Fruit fly (Drosophila melanogaster) whole organism, prepupa: ENCODE measurements around the gene mus312.

Experiments used
- Blimp-1 ChIP-seq: fragments of 200-800 bp; sonication (Bioruptor generic); optimal IDR thresholded peaks from 3 replicates; lab custom pipeline; 2017; ENCODE audit warnings: missing biosample characterization, missing genetic modification characterization, mild to moderate bottlenecking, moderate library complexity, missing genetic modification reagents
- CG10631 ChIP-seq: fragments of 200-800 bp; sonication (Bioruptor generic); optimal IDR thresholded peaks from 2 replicates; lab custom pipeline; 2016; ENCODE audit warnings: missing biosample characterization, missing genetic modification characterization
- CG11294 ChIP-seq: fragments of 200-800 bp; sonication (Bioruptor generic); IDR thresholded peaks from 2 replicates; pipeline ENCODE4 v1.3.6; 2022; ENCODE audit warnings: missing biosample characterization, missing genetic modification characterization
- CG11762 ChIP-seq: fragments of 200-800 bp; sonication (Bioruptor generic); optimal IDR thresholded peaks from 3 replicates; lab custom pipeline; 2016; ENCODE audit warnings: missing biosample characterization, missing genetic modification characterization; ENCODE audit not compliant: insufficient read depth
- CG11902 ChIP-seq: fragments of 200-800 bp; sonication (Bioruptor generic); optimal IDR thresholded peaks from 3 replicates; lab custom pipeline; 2016; ENCODE audit warnings: missing biosample characterization, missing genetic modification characterization
- CG15336 ChIP-seq: fragments of 200-800 bp; sonication (Bioruptor generic); IDR thresholded peaks from 2 replicates; pipeline ENCODE4 v1.3.6; 2022; ENCODE audit warnings: missing biosample characterization, missing genetic modification characterization
- CG1621 ChIP-seq: fragments of 200-800 bp; sonication (Bioruptor generic); optimal IDR thresholded peaks from 3 replicates; lab custom pipeline; 2018; ENCODE audit warnings: missing biosample characterization, mild to moderate bottlenecking, missing genetic modification characterization
- CG16779 ChIP-seq: fragments of 200-800 bp; sonication (Bioruptor generic); optimal IDR thresholded peaks from 3 replicates; lab custom pipeline; 2017; ENCODE audit warnings: missing biosample characterization, mild to moderate bottlenecking, missing genetic modification characterization
- CG3032 ChIP-seq: fragments of 200-800 bp; optimal IDR thresholded peaks from 2 replicates; lab custom pipeline; 2019; ENCODE audit warnings: missing biosample characterization, mild to moderate bottlenecking, missing genetic modification characterization, moderate library complexity
- CG32006 ChIP-seq: fragments of 200-800 bp; sonication (Bioruptor generic); optimal IDR thresholded peaks from 3 replicates; lab custom pipeline; 2017; ENCODE audit warnings: missing biosample characterization, mild to moderate bottlenecking, missing genetic modification characterization
- CG4318 ChIP-seq: fragments of 200-800 bp; sonication (Bioruptor generic); optimal IDR thresholded peaks from 3 replicates; lab custom pipeline; 2017; ENCODE audit warnings: missing biosample characterization, mild to moderate bottlenecking, missing genetic modification characterization
- CG6163 ChIP-seq: fragments of 200-800 bp; sonication (Bioruptor generic); IDR thresholded peaks from 3 replicates; pipeline ENCODE4 v1.3.6; 2022; ENCODE audit warnings: missing biosample characterization, missing genetic modification characterization
- CG6276 ChIP-seq: fragments of 200-800 bp; sonication (Bioruptor generic); optimal IDR thresholded peaks from 2 replicates; lab custom pipeline; 2017; ENCODE audit warnings: missing biosample characterization, mild to moderate bottlenecking, missing genetic modification characterization
- CG6792 ChIP-seq: fragments of 200-800 bp; sonication (Bioruptor generic); optimal IDR thresholded peaks from 3 replicates; lab custom pipeline; 2016; ENCODE audit warnings: missing biosample characterization, missing genetic modification characterization
- CG6808 ChIP-seq: fragments of 200-800 bp; sonication (Bioruptor generic); optimal IDR thresholded peaks from 3 replicates; lab custom pipeline; 2017; ENCODE audit warnings: missing biosample characterization, missing genetic modification characterization, mild to moderate bottlenecking, moderate library complexity, missing genetic modification reagents
- CG6854 ChIP-seq: fragments of 200-800 bp; sonication (Bioruptor generic); optimal IDR thresholded peaks from 2 replicates; lab custom pipeline; 2017; ENCODE audit warnings: missing biosample characterization, mild to moderate bottlenecking, missing genetic modification characterization
- CG7368 ChIP-seq: fragments of 200-800 bp; sonication (Bioruptor generic); optimal IDR thresholded peaks from 3 replicates; lab custom pipeline; 2016; ENCODE audit warnings: missing biosample characterization, missing genetic modification characterization
- CG8632 ChIP-seq: fragments of 200-800 bp; sonication (Bioruptor generic); optimal IDR thresholded peaks from 3 replicates; lab custom pipeline; 2016; ENCODE audit warnings: missing biosample characterization, missing genetic modification characterization
- CG9139 ChIP-seq: fragments of 200-800 bp; sonication (Bioruptor generic); optimal IDR thresholded peaks from 3 replicates; lab custom pipeline; 2017; ENCODE audit warnings: missing biosample characterization, mild to moderate bottlenecking, missing genetic modification characterization
- Eip75B ChIP-seq: fragments of 200-800 bp; sonication (Bioruptor generic); optimal IDR thresholded peaks from 3 replicates; lab custom pipeline; 2016; ENCODE audit warnings: missing biosample characterization, missing genetic modification characterization
- Eip78C ChIP-seq: fragments of 200-800 bp; sonication (Bioruptor generic); peaks from one replicate; lab custom pipeline; 2016; ENCODE audit warnings: missing biosample characterization, missing genetic modification characterization
- Eip93F ChIP-seq: fragments of 200-800 bp; sonication (Bioruptor generic); optimal IDR thresholded peaks from 2 replicates; lab custom pipeline; 2016; ENCODE audit warnings: missing biosample characterization, mild to moderate bottlenecking, missing genetic modification characterization
- Hr38 ChIP-seq: sonication (Bioruptor generic); optimal IDR thresholded peaks from 2 replicates; lab custom pipeline; 2016; ENCODE audit warnings: missing biosample characterization, missing genetic modification characterization
- Hr39 ChIP-seq: fragments of 200-800 bp; sonication (Bioruptor generic); optimal IDR thresholded peaks from 2 replicates; lab custom pipeline; 2016; ENCODE audit warnings: missing biosample characterization, missing genetic modification characterization
- Lpt ChIP-seq: fragments of 200-800 bp; sonication (Bioruptor generic); optimal IDR thresholded peaks from 3 replicates; lab custom pipeline; 2016; ENCODE audit warnings: missing biosample characterization, missing genetic modification characterization
- Met ChIP-seq: fragments of 200-800 bp; sonication (Bioruptor generic); optimal IDR thresholded peaks from 3 replicates; lab custom pipeline; 2016; ENCODE audit warnings: missing biosample characterization, missing genetic modification characterization
- OdsH ChIP-seq: fragments of 200-800 bp; sonication (Bioruptor generic); optimal IDR thresholded peaks from 3 replicates; lab custom pipeline; 2016; ENCODE audit warnings: missing biosample characterization, missing genetic modification characterization
- Sox14 ChIP-seq: fragments of 200-800 bp; sonication (Bioruptor generic); optimal IDR thresholded peaks from 3 replicates; lab custom pipeline; 2016; ENCODE audit warnings: missing biosample characterization, missing genetic modification characterization
- Sox15 ChIP-seq: fragments of 200-800 bp; sonication (Bioruptor generic); optimal IDR thresholded peaks from 3 replicates; lab custom pipeline; 2016; ENCODE audit warnings: missing biosample characterization, missing genetic modification characterization
- achi ChIP-seq: fragments of 200-800 bp; sonication (Bioruptor generic); optimal IDR thresholded peaks from 3 replicates; lab custom pipeline; 2016; ENCODE audit warnings: missing biosample characterization, missing genetic modification characterization
- cyc ChIP-seq: fragments of 200-800 bp; sonication (Bioruptor generic); optimal IDR thresholded peaks from 3 replicates; lab custom pipeline; 2016; ENCODE audit warnings: missing biosample characterization, missing genetic modification characterization
- dac ChIP-seq: fragments of 200-800 bp; sonication (Bioruptor generic); optimal IDR thresholded peaks from 2 replicates; lab custom pipeline; 2017; ENCODE audit warnings: missing biosample characterization, mild to moderate bottlenecking, missing genetic modification characterization
- dsx ChIP-seq: fragments of 200-800 bp; optimal IDR thresholded peaks from 3 replicates; lab custom pipeline; 2019; ENCODE audit warnings: missing biosample characterization, mild to moderate bottlenecking, missing genetic modification characterization, moderate library complexity; ENCODE audit not compliant: poor library complexity, severe bottlenecking
- eg ChIP-seq: fragments of 200-800 bp; sonication (Bioruptor generic); IDR thresholded peaks from 3 replicates; pipeline ENCODE4 v1.3.6; 2022; ENCODE audit warnings: missing biosample characterization, missing genetic modification characterization
- esn ChIP-seq: fragments of 200-800 bp; sonication (Bioruptor generic); optimal IDR thresholded peaks from 2 replicates; lab custom pipeline; 2016; ENCODE audit warnings: missing biosample characterization, mild to moderate bottlenecking, missing genetic modification characterization, moderate library complexity
- fd59A ChIP-seq: fragments of 200-800 bp; sonication (Bioruptor generic); optimal IDR thresholded peaks from 2 replicates; lab custom pipeline; 2017; ENCODE audit warnings: missing biosample characterization, mild to moderate bottlenecking, missing genetic modification characterization, missing genetic modification reagents
- fd85E ChIP-seq: fragments of 200-800 bp; sonication (Bioruptor generic); optimal IDR thresholded peaks from 3 replicates; lab custom pipeline; 2016; ENCODE audit warnings: missing biosample characterization, missing genetic modification characterization
- fkh ChIP-seq: fragments of 200-800 bp; sonication (Bioruptor generic); optimal IDR thresholded peaks from 3 replicates; lab custom pipeline; 2017; ENCODE audit warnings: missing biosample characterization, mild to moderate bottlenecking, missing genetic modification characterization, moderate library complexity
- lz ChIP-seq: fragments of 200-800 bp; sonication (Bioruptor generic); optimal IDR thresholded peaks from 3 replicates; lab custom pipeline; 2016; ENCODE audit warnings: missing biosample characterization, missing genetic modification characterization
- spab ChIP-seq: fragments of 200-800 bp; sonication (Bioruptor generic); optimal IDR thresholded peaks from 2 replicates; lab custom pipeline; 2017; ENCODE audit warnings: missing biosample characterization, mild to moderate bottlenecking, missing genetic modification characterization, missing genetic modification reagents
- ss ChIP-seq, 2 experiments: fragments of 200-800 bp; sonication (Bioruptor generic); optimal IDR thresholded peaks; 2 replicates in 1 of 2; 3 replicates in 1 of 2; lab custom pipeline; 2017 to 2018; ENCODE audit warnings: mild to moderate bottlenecking in 2 of 2, missing biosample characterization in 2 of 2, missing genetic modification characterization in 2 of 2, moderate library complexity in 1 of 2
- svp ChIP-seq: fragments of 200-800 bp; sonication (Bioruptor generic); peaks from one replicate; lab custom pipeline; 2016; ENCODE audit warnings: missing biosample characterization, missing genetic modification characterization
- vri ChIP-seq: fragments of 200-800 bp; sonication (Bioruptor generic); optimal IDR thresholded peaks from 3 replicates; lab custom pipeline; 2016; ENCODE audit warnings: missing biosample characterization, mild to moderate bottlenecking, missing genetic modification characterization

mus312 gene

DNA sequence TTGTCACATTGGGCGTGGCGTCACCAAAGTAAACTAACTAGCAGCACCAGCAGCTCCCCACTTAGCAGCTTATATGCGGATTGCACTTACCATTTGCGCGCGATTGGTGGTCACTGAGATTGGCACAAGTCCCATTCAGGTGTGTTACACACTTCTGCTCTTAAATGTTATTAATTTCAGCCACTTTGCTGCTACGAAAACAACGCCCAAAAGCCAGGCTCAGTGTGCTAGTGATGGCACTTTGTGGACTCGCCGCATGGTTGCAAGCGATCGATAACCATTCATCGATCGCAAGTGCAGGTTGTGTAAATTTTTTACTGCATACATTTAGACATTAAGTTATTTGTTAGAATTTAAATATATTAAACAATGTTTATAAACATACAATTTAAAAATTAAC, 6.1 kb downstream of the mus312 start, which contains the start of the genes wrm1 and wrm2:
TSS of gene wrm1 (minus strand) at position 237 of the 400 bp plus-strand sequence.
TSS of gene wrm2 (minus strand) at position 237 of the 400 bp plus-strand sequence.
- TF ChIP-seq Hr39 (GFP tag; lab: Kevin White, UChicago) (no peak), ss (GFP tag; optimal IDR thresholded peaks at IDR 0.05; lab: Kevin White, UChicago) (no peak), Blimp-1 (GFP tag; lab: Kevin White, UChicago) (no peak), CG11762 (no peak), CG15336 (GFP tag; lab: Robert Waterston, UW) (no peak), dac (no peak), esn (peak; percentile 8), dsx (GFP tag; lab: Kevin White, UChicago) (peak; percentile 18), CG7368 (no peak), CG4318 (GFP tag; lab: Kevin White, UChicago) (no peak), achi (GFP tag; lab: Kevin White, UChicago) (no peak), OdsH (GFP tag; lab: Kevin White, UChicago) (no peak), CG11294 (GFP tag; lab: Robert Waterston, UW) (no peak), svp (no peak), CG32006 (no peak), vri (GFP tag; lab: Kevin White, UChicago) (no peak), eg (GFP tag; lab: Robert Waterston, UW) (peak; percentile 37; the same call in 1 of the 3 replicates), fkh (no peak), Sox14 (GFP tag; lab: Kevin White, UChicago) (no peak), Hr38 (GFP tag; lab: Kevin White, UChicago) (no peak), Eip78C (GFP tag; lab: Kevin White, UChicago) (no peak), Eip93F (GFP tag; lab: Kevin White, UChicago) (no peak), lz (GFP tag; lab: Kevin White, UChicago) (no peak), CG9139 (GFP tag; lab: Kevin White, UChicago) (no peak), Sox15 (GFP tag; lab: Kevin White, UChicago) (no peak)

DNA sequence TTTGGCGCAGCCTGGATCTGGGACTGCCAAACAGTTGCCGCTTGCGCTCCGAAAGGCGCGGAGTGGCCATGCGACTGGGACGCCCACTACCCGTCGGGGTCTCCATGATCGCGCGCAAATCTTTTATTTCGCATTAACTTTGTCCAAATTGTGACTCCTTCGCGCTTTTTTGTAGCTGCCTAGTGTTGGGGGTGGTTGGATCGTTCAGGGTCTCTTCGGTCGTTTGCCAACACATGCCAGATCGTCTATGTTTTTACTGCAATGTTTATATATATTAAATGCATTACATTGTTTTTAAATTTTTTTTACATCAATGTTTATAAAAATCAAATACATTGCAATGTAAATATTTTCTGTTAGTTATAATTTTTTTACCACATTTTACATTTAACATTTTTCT, 9.9 kb downstream of the mus312 start:
- TF ChIP-seq eg (GFP tag; lab: Robert Waterston, UW) (0 out of 3 replicates have a peak, but pooled peaks have one; percentile 10), spab (GFP tag; lab: Kevin White, UChicago) (no peak), CG7368 (no peak), CG8632 (GFP tag; lab: Kevin White, UChicago) (no peak), lz (GFP tag; lab: Kevin White, UChicago) (peak; percentile 32), fd85E (no peak), CG4318 (GFP tag; lab: Kevin White, UChicago) (no peak), CG6163 (no peak), cyc (GFP tag; lab: Kevin White, UChicago) (peak; percentile 11), esn (peak; percentile 28)

DNA sequence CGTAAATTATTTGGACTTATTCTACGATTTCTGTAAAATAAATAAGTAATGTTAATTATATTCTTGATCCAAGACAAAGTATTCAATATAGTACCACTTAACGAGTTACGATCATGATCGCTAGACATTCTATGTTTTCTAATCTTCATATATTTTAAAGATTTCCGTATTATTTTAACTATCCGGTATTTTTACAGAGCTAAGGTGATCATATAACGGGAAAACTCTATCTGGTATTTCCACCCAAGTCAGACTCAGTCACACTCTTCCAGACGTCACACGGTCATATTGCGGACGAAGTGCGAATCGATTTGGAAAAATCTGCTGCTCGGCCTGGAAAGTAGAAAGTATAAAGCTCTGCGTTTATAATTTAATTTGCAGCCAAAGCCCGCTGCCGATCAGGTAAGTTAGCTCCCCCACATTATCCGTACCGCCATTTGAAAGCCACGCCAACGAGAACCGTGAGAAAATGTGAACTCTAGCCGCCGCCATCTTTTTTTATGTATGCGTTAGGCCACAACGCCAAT, 10.3 kb downstream of the mus312 start, which contains the start of the genes lark and eco:
TSS of gene lark (plus strand) at position 51 of the 527 bp plus-strand sequence.
TSS of gene eco (minus strand) at position 125 of the 527 bp plus-strand sequence.
- TF ChIP-seq Eip78C (GFP tag; lab: Kevin White, UChicago) (peak; percentile 60), dac (no peak), fd59A (GFP tag; lab: Kevin White, UChicago) (no peak), eg (GFP tag; lab: Robert Waterston, UW) (peak; percentile 6; the same call in 1 of the 3 replicates), CG1621 (no peak), CG3032 (tag; lab: Kevin White, UChicago) (no peak), CG15336 (GFP tag; lab: Robert Waterston, UW) (peak; percentile 57), CG11902 (GFP tag; lab: Kevin White, UChicago) (no peak), CG6792 (GFP tag; lab: Kevin White, UChicago) (no peak), CG7368 (no peak), cyc (GFP tag; lab: Kevin White, UChicago) (no peak), Hr39 (GFP tag; lab: Kevin White, UChicago) (no peak), esn (peak; percentile 13), Met (GFP tag; lab: Kevin White, UChicago) (no peak), CG6808 (GFP tag; lab: Kevin White, UChicago) (no peak), Sox14 (GFP tag; lab: Kevin White, UChicago) (no peak), Lpt (no peak), CG4318 (GFP tag; lab: Kevin White, UChicago) (no peak), CG6854 (GFP tag; lab: Kevin White, UChicago) (peak; percentile 68), CG6276 (GFP tag; lab: Kevin White, UChicago) (no peak), CG16779 (no peak), Eip75B (GFP tag; lab: Kevin White, UChicago) (no peak), CG10631 (GFP tag; lab: Kevin White, UChicago) (no peak), vri (GFP tag; lab: Kevin White, UChicago) (no peak)
